Fruit fly (Drosophila melanogaster): ENCODE results near the gene RhoGAP92B.
A peak's percentile ranks its signal among the peaks of the same experiment; 100 is the strongest.

The RhoGAP92B gene

DNA sequence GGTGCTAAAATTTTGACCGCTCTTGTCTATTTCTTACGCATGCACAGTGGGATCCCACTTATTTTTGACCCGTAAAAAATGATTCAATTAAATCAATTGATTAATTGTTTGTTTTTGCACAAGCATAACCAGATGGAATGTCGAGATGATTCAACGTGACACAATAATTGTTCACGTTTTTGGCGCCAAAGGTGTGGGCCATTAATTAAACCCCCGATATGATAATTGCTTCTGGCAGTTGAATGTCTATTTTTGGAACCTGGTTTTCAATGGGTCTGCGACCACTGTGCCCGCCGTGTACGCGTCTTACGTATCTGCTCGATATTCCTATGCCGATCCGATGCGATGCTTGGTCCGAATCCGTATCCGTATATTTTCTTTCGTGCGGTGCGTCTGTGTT is 12.9 kb upstream of the RhoGAP92B start (continued):
- TF ChIP-seq MBD-R2 (GFP tag; IDR thresholded peaks at IDR 0.05) (peak; percentile 34; the same call in 1 of the 2 replicates), CG34224 (GFP tag; IDR thresholded peaks at IDR 0.05; ENCODE audit: partially characterized antibody) (no peak), phol (tag; optimal IDR thresholded peaks at IDR 0.05) (peak; percentile 76), pan (optimal IDR thresholded peaks at IDR 0.05) (no peak), pan (GFP tag; optimal IDR thresholded peaks at IDR 0.05 in 1 of 2, IDR thresholded peaks at IDR 0.05 in 1 of 2) (peak in 1 of 2 experiments; percentile 84), E2f2 (GFP tag; IDR thresholded peaks at IDR 0.05) (peak; percentile 43; the same call in 1 of the 2 replicates), ssp (GFP tag; IDR thresholded peaks at IDR 0.05) (peak; percentile 57), CG3726 (GFP tag; IDR thresholded peaks at IDR 0.05) (peak; percentile 73; the same call in 2 of the 3 replicates), dmrt11E (tag; optimal IDR thresholded peaks at IDR 0.05) (peak; percentile 60), Xrp1 (GFP tag; IDR thresholded peaks at IDR 0.05) (peak; percentile 80; the same call in 1 of the 2 replicates), dimm (GFP tag; IDR thresholded peaks at IDR 0.05) (peak; percentile 49; the same call in 1 of the 2 replicates), CG10209 (GFP tag; optimal IDR thresholded peaks at IDR 0.05) (peak; percentile 59), so (GFP tag; IDR thresholded peaks at IDR 0.05) (peak; percentile 71; the same call in 2 of the 3 replicates), CG8765 (GFP tag; IDR thresholded peaks at IDR 0.05) (no peak), Pdp1 (GFP tag; optimal IDR thresholded peaks at IDR 0.05) (peak; percentile 81 to 85), Fer1 (GFP tag; optimal IDR thresholded peaks at IDR 0.05) (peak; percentile 80), CG1233 (GFP tag; optimal IDR thresholded peaks at IDR 0.05) (peak; percentile 46), Oaz (GFP tag; IDR thresholded peaks at IDR 0.05) (0 out of 2 replicates have a peak, but pooled peaks have one; percentile 20), caup (GFP tag; optimal IDR thresholded peaks at IDR 0.05; ENCODE audit: severe bottlenecking) (peak; percentile 54), CG12942 (GFP tag; optimal IDR thresholded peaks at IDR 0.05) (peak; percentile 32), CG7987 (GFP tag; optimal IDR thresholded peaks at IDR 0.05) (peak; percentile 37), CG11696 (GFP tag; IDR thresholded peaks at IDR 0.05) (peak; percentile 68), B-H1 (GFP tag; IDR thresholded peaks at IDR 0.05) (peak; percentile 54)

- TF ChIP-seq CG10979 (tag; optimal IDR thresholded peaks at IDR 0.05) (peak; percentile 6), Pdp1 (GFP tag; optimal IDR thresholded peaks at IDR 0.05) (peak in 1 of 2 experiments; percentile 62), CG10959 (GFP tag; IDR thresholded peaks at IDR 0.05) (0 out of 2 replicates have a peak, but pooled peaks have one; percentile 17), Taf1 (GFP tag; IDR thresholded peaks at IDR 0.05) (no peak), CG7372 (GFP tag; IDR thresholded peaks at IDR 0.05) (peak; percentile 93)
Measured at dm6 chr3R:19895305-19895704, 9.7 kb upstream of the RhoGAP92B start.

- TF ChIP-seq kah (GFP tag; optimal IDR thresholded peaks at IDR 0.05) (no peak), Oli (tag; optimal IDR thresholded peaks at IDR 0.05) (no peak), Hey (tag; optimal IDR thresholded peaks at IDR 0.05) (no peak), CG17328 (GFP tag; IDR thresholded peaks at IDR 0.05) (no peak), Mes4 (GFP tag; optimal IDR thresholded peaks at IDR 0.05) (no peak)
Measured at dm6 chr3R:19901742-19902141, 3.2 kb upstream of the RhoGAP92B start.

dm6 chr3R:19902328-19902727 is 2.6 kb upstream of the RhoGAP92B start:
- TF ChIP-seq CG32532 (GFP tag; IDR thresholded peaks at IDR 0.05) (peak; percentile 47; the same call in 1 of the 2 replicates), CG2120 (GFP tag; optimal IDR thresholded peaks at IDR 0.05) (peak; percentile 31), Gug (GFP tag; IDR thresholded peaks at IDR 0.05) (no peak), BtbVII (GFP tag; optimal IDR thresholded peaks at IDR 0.05) (peak; percentile 19), CG14441 (GFP tag; IDR thresholded peaks at IDR 0.05) (peak; percentile 37; the same call in 1 of the 2 replicates), gcm2 (GFP tag; optimal IDR thresholded peaks at IDR 0.05) (no peak), Pdp1 (GFP tag; optimal IDR thresholded peaks at IDR 0.05) (peak in 1 of 2 experiments; percentile 39), chinmo (GFP tag; IDR thresholded peaks at IDR 0.05; ENCODE audit: partially characterized antibody) (peak; percentile 83; the same call in 3 of the 4 replicates), nmo (GFP tag; optimal IDR thresholded peaks at IDR 0.05) (no peak), dysf (GFP tag; IDR thresholded peaks at IDR 0.05) (peak; percentile 38; the same call in 2 of the 3 replicates), CG6175 (GFP tag; IDR thresholded peaks at IDR 0.05) (0 out of 3 replicates have a peak, but pooled peaks have one; percentile 24), cg (GFP tag; optimal IDR thresholded peaks at IDR 0.05) (no peak), prd (optimal IDR thresholded peaks at IDR 0.05) (no peak), prd (GFP tag; IDR thresholded peaks at IDR 0.05) (no peak), CG1792 (GFP tag; optimal IDR thresholded peaks at IDR 0.05) (no peak), CG10543 (GFP tag; optimal IDR thresholded peaks at IDR 0.05) (peak; percentile 13), insv (GFP tag; optimal IDR thresholded peaks at IDR 0.05) (peak; percentile 82 to 97)

All from whole organism, embryonic.